Fruit fly (Drosophila melanogaster): ENCODE data around the gene GV1.
A peak's percentile ranks its signal among the peaks of the same experiment; 100 is the strongest.

Gene GV1

DNA sequence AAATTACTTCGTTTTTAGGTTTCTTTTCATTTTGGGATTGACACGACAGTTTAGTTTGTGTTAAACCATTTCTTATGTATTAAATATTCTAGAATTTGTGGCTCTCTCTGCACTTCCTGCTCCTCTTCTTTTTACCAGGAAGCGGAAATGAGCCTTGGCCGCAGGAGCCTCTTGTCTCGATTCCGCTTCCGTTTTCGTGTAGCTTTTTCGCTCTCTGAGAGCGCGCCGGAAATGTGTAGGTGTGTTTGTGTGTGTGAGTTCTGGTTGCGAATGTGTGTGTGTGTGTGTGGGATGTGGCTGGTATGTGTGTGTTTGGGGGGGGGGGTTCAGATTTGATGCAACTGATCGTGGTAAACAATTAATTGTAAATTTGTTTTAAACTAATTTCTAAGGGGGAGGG lies 49.2 kb downstream of the GV1 start (continued):
- TF ChIP-seq CG15696 (tag; optimal IDR thresholded peaks at IDR 0.05) (no peak), fd102C (GFP tag; optimal IDR thresholded peaks at IDR 0.05) (peak; percentile 10), ken (GFP tag; IDR thresholded peaks at IDR 0.05) (no peak), tup (GFP tag; optimal IDR thresholded peaks at IDR 0.05) (no peak), GATAe (GFP tag; conservative IDR thresholded peaks at IDR 0.05) (no peak), CG4328 (GFP tag; optimal IDR thresholded peaks at IDR 0.05) (no peak), Blimp-1 (GFP tag; optimal IDR thresholded peaks at IDR 0.05) (no peak), CG6854 (GFP tag; optimal IDR thresholded peaks at IDR 0.05) (peak; percentile 19), fd3F (GFP tag; optimal IDR thresholded peaks at IDR 0.05) (no peak), mld (GFP tag; IDR thresholded peaks at IDR 0.05; ENCODE audit: partially characterized antibody) (no peak), Atf6 (GFP tag; IDR thresholded peaks at IDR 0.05) (no peak), chif (GFP tag; optimal IDR thresholded peaks at IDR 0.05) (no peak), NFAT (GFP tag; IDR thresholded peaks at IDR 0.05) (no peak), Neu2 (GFP tag; optimal IDR thresholded peaks at IDR 0.05; ENCODE audit: borderline replicate concordance) (no peak), dmrt99B (tag; optimal IDR thresholded peaks at IDR 0.05) (peak; percentile 7), kni (GFP tag; optimal IDR thresholded peaks at IDR 0.05) (no peak), PHDP (tag; optimal IDR thresholded peaks at IDR 0.05) (no peak), Ada2b (GFP tag; IDR thresholded peaks at IDR 0.05) (no peak), ttk (GFP tag; IDR thresholded peaks at IDR 0.05) (no peak), CG18619 (GFP tag; optimal IDR thresholded peaks at IDR 0.05) (no peak), pb (GFP tag; optimal IDR thresholded peaks at IDR 0.05) (no peak), CG16815 (GFP tag; optimal IDR thresholded peaks at IDR 0.05) (no peak), seq (GFP tag; IDR thresholded peaks at IDR 0.05) (no peak), MTF-1 (GFP tag; optimal IDR thresholded peaks at IDR 0.05; ENCODE audit: borderline replicate concordance) (peak; percentile 0), CG10147 (GFP tag; optimal IDR thresholded peaks at IDR 0.05) (no peak), repo (GFP tag; optimal IDR thresholded peaks at IDR 0.05) (no peak), TFAM (GFP tag; optimal IDR thresholded peaks at IDR 0.05) (no peak), E2f2 (GFP tag; IDR thresholded peaks at IDR 0.05) (no peak), sens (GFP tag) (no peak), gcm2 (GFP tag; optimal IDR thresholded peaks at IDR 0.05) (no peak), zfh1 (GFP tag; IDR thresholded peaks at IDR 0.05) (0 out of 3 replicates have a peak, but pooled peaks have one; percentile 18), NK7.1 (GFP tag; optimal IDR thresholded peaks at IDR 0.05) (no peak), odd (GFP tag; optimal IDR thresholded peaks at IDR 0.05) (no peak), danr (GFP tag; IDR thresholded peaks at IDR 0.05) (no peak), trem (tag; optimal IDR thresholded peaks at IDR 0.05) (no peak), Ets97D (GFP tag; optimal IDR thresholded peaks at IDR 0.05) (peak; percentile 92), vvl (GFP tag; IDR thresholded peaks at IDR 0.05) (peak; percentile 17; the same call in 1 of the 2 replicates), abd-A (tag; optimal IDR thresholded peaks at IDR 0.05) (no peak), ssp (GFP tag; IDR thresholded peaks at IDR 0.05) (no peak), CG6254 (GFP tag; optimal IDR thresholded peaks at IDR 0.05) (peak; percentile 31), CG5245 (GFP tag; optimal IDR thresholded peaks at IDR 0.05) (peak; percentile 5), ERR (GFP tag; optimal IDR thresholded peaks at IDR 0.05) (no peak), ab (GFP tag; optimal IDR thresholded peaks at IDR 0.05) (no peak), CG2202 (tag; optimal IDR thresholded peaks at IDR 0.05) (no peak), CG15479 (GFP tag; optimal IDR thresholded peaks at IDR 0.05) (no peak), prd (optimal IDR thresholded peaks at IDR 0.05) (no peak), prd (GFP tag; IDR thresholded peaks at IDR 0.05) (no peak), shn (GFP tag; optimal IDR thresholded peaks at IDR 0.05) (no peak), CG18476 (GFP tag; optimal IDR thresholded peaks at IDR 0.05) (no peak), CG17568 (GFP tag; optimal IDR thresholded peaks at IDR 0.05) (no peak), stc (GFP tag; IDR thresholded peaks at IDR 0.05) (no peak), bsh (GFP tag; optimal IDR thresholded peaks at IDR 0.05) (no peak)
